Worm (Caenorhabditis elegans) whole organism, young adult: ENCODE results near the gene ZK1098.11.

ENCODE experiments used
- F57C9.4 ChIP-seq: sonication (generic microtip); optimal IDR thresholded peaks from 2 replicates; lab custom pipeline; 2017; ENCODE audit warnings: mild to moderate bottlenecking, missing genetic modification characterization, missing compliant biosample characterization
- attf-3 ChIP-seq: fragments of 200-800 bp; sonication (Bioruptor generic); conservative IDR thresholded peaks from 2 replicates; pipeline ENCODE4 v1.3.6; 2022; ENCODE audit warnings: missing genetic modification reagents, missing genetic modification characterization, missing compliant biosample characterization
- cebp-2 ChIP-seq: fragments of 200-800 bp; sonication (Bioruptor generic); IDR thresholded peaks from 2 replicates; pipeline ENCODE4 v1.3.6; 2022; ENCODE audit warnings: missing genetic modification characterization, missing compliant biosample characterization
- hmg-1.2 ChIP-seq: fragments of 200-800 bp; sonication (Bioruptor generic); IDR thresholded peaks from 2 replicates; pipeline ENCODE4 v1.3.6; 2022; ENCODE audit warnings: missing genetic modification reagents, missing genetic modification characterization, missing compliant biosample characterization
- mes-4 ChIP-seq: sonication (generic microtip); optimal IDR thresholded peaks from 2 replicates; lab custom pipeline; 2016; ENCODE audit warnings: missing genotype, missing genetic modification characterization, missing compliant biosample characterization
- snpc-1.1 ChIP-seq: sonication (generic microtip); optimal IDR thresholded peaks from 2 replicates; lab custom pipeline; 2017; ENCODE audit warnings: missing genetic modification characterization, mild to moderate bottlenecking, missing compliant biosample characterization, antibody characterized with exemption, moderate library complexity, missing genotype, missing genetic modification reagents; ENCODE audit not compliant: insufficient read depth
- snpc-4 ChIP-seq, 5 experiments: fragments of 150-350 bp in 1 of 5; sonication (generic microtip) in 4 of 5; optimal IDR thresholded peaks; 2 replicates each; lab custom pipeline; 2014 to 2018; ENCODE audit warnings: missing genetic modification characterization in 5 of 5, missing biosample characterization in 3 of 5, antibody characterized with exemption in 2 of 5, mild to moderate bottlenecking in 2 of 5, missing compliant biosample characterization in 2 of 5, missing genotype in 2 of 5, moderate library complexity in 2 of 5, missing genetic modification reagents in 1 of 5
- sptf-2 ChIP-seq: fragments of 200-800 bp; sonication (Bioruptor generic); optimal IDR thresholded peaks from 2 replicates; lab custom pipeline; 2018; ENCODE audit warnings: mild to moderate bottlenecking, missing genetic modification characterization, missing compliant biosample characterization
- unc-62 ChIP-seq: fragments of 150-350 bp; optimal IDR thresholded peaks from 2 replicates; lab custom pipeline; 2014; ENCODE audit warnings: missing biosample characterization, missing genetic modification reagents, missing genetic modification characterization
- zim-3 ChIP-seq: sonication (generic microtip); optimal IDR thresholded peaks from 2 replicates; lab custom pipeline; 2017; ENCODE audit warnings: mild to moderate bottlenecking, missing genetic modification characterization, moderate library complexity, missing compliant biosample characterization
- ztf-25 ChIP-seq: fragments of 200-800 bp; sonication (Bioruptor generic); IDR thresholded peaks from 2 replicates; pipeline ENCODE4 v1.3.6; 2022; ENCODE audit warnings: missing genetic modification reagents, missing genetic modification characterization, missing compliant biosample characterization
- ztf-3 ChIP-seq: fragments of 200-800 bp; sonication (Bioruptor generic); optimal IDR thresholded peaks from 2 replicates; lab custom pipeline; 2018; ENCODE audit warnings: mild to moderate bottlenecking, missing genetic modification characterization, missing compliant biosample characterization

- TF ChIP-seq unc-62 (no peak), cebp-2 (GFP tag; lab: Robert Waterston, UW) (no peak), hmg-1.2 (GFP tag; lab: Robert Waterston, UW) (no peak), attf-3 (GFP tag; lab: Robert Waterston, UW) (no peak), snpc-4 (GFP tag; optimal IDR thresholded peaks at IDR 0.05; lab: Kevin White, UChicago) (no peak), snpc-4 (tag; optimal IDR thresholded peaks at IDR 0.05; lab: Kevin White, UChicago) (no peak), sptf-2 (no peak), snpc-1.1 (tag; lab: Kevin White, UChicago) (no peak), ztf-3 (no peak), zim-3 (tag; lab: Kevin White, UChicago) (no peak), F57C9.4 (tag; lab: Kevin White, UChicago) (no peak), ztf-25 (GFP tag; lab: Robert Waterston, UW) (no peak), mes-4 (tag; lab: Kevin White, UChicago) (no peak)
These were observed 41.8 kb downstream of the ZK1098.11 start, which contains the start of gene F58A4.1 for ce11 chrIII:9598168-9598567.
